Fruit fly (Drosophila melanogaster) whole organism, prepupa: ENCODE measurements around the gene Uev1A.

Experiments used
- CG10669 ChIP-seq: fragments of 200-800 bp; sonication (Bioruptor generic); optimal IDR thresholded peaks from 3 replicates; lab custom pipeline; 2018; ENCODE audit warnings: missing biosample characterization, mild to moderate bottlenecking, missing genetic modification characterization, moderate library complexity
- CG11762 ChIP-seq: fragments of 200-800 bp; sonication (Bioruptor generic); optimal IDR thresholded peaks from 3 replicates; lab custom pipeline; 2016; ENCODE audit warnings: missing biosample characterization, missing genetic modification characterization; ENCODE audit not compliant: insufficient read depth
- CG15336 ChIP-seq: fragments of 200-800 bp; sonication (Bioruptor generic); IDR thresholded peaks from 2 replicates; pipeline ENCODE4 v1.3.6; 2022; ENCODE audit warnings: missing biosample characterization, missing genetic modification characterization
- CG16779 ChIP-seq: fragments of 200-800 bp; sonication (Bioruptor generic); optimal IDR thresholded peaks from 3 replicates; lab custom pipeline; 2017; ENCODE audit warnings: missing biosample characterization, mild to moderate bottlenecking, missing genetic modification characterization
- CG34406 ChIP-seq: fragments of 200-800 bp; sonication (Bioruptor generic); optimal IDR thresholded peaks from 3 replicates; lab custom pipeline; 2016; ENCODE audit warnings: missing biosample characterization, missing genetic modification characterization
- CG4318 ChIP-seq: fragments of 200-800 bp; sonication (Bioruptor generic); optimal IDR thresholded peaks from 3 replicates; lab custom pipeline; 2017; ENCODE audit warnings: missing biosample characterization, mild to moderate bottlenecking, missing genetic modification characterization
- CG6163 ChIP-seq: fragments of 200-800 bp; sonication (Bioruptor generic); IDR thresholded peaks from 3 replicates; pipeline ENCODE4 v1.3.6; 2022; ENCODE audit warnings: missing biosample characterization, missing genetic modification characterization
- CG6276 ChIP-seq: fragments of 200-800 bp; sonication (Bioruptor generic); optimal IDR thresholded peaks from 2 replicates; lab custom pipeline; 2017; ENCODE audit warnings: missing biosample characterization, mild to moderate bottlenecking, missing genetic modification characterization
- CG6854 ChIP-seq: fragments of 200-800 bp; sonication (Bioruptor generic); optimal IDR thresholded peaks from 2 replicates; lab custom pipeline; 2017; ENCODE audit warnings: missing biosample characterization, mild to moderate bottlenecking, missing genetic modification characterization
- CG8119 ChIP-seq: fragments of 200-800 bp; sonication (Bioruptor generic); IDR thresholded peaks from 3 replicates; pipeline ENCODE4 v1.3.6; 2022; ENCODE audit warnings: missing biosample characterization, missing genetic modification characterization
- CG8632 ChIP-seq: fragments of 200-800 bp; sonication (Bioruptor generic); optimal IDR thresholded peaks from 3 replicates; lab custom pipeline; 2016; ENCODE audit warnings: missing biosample characterization, missing genetic modification characterization
- CG9139 ChIP-seq: fragments of 200-800 bp; sonication (Bioruptor generic); optimal IDR thresholded peaks from 3 replicates; lab custom pipeline; 2017; ENCODE audit warnings: missing biosample characterization, mild to moderate bottlenecking, missing genetic modification characterization
- Eip75B ChIP-seq: fragments of 200-800 bp; sonication (Bioruptor generic); optimal IDR thresholded peaks from 3 replicates; lab custom pipeline; 2016; ENCODE audit warnings: missing biosample characterization, missing genetic modification characterization
- Eip78C ChIP-seq: fragments of 200-800 bp; sonication (Bioruptor generic); peaks from one replicate; lab custom pipeline; 2016; ENCODE audit warnings: missing biosample characterization, missing genetic modification characterization
- Ets21C ChIP-seq: fragments of 200-800 bp; sonication (Bioruptor generic); optimal IDR thresholded peaks from 3 replicates; lab custom pipeline; 2016; ENCODE audit warnings: missing biosample characterization, missing genetic modification characterization
- Ets96B ChIP-seq: fragments of 200-800 bp; optimal IDR thresholded peaks from 2 replicates; lab custom pipeline; 2019; ENCODE audit warnings: missing biosample characterization, mild to moderate bottlenecking, missing genetic modification characterization, moderate library complexity
- Gug ChIP-seq: fragments of 200-800 bp; sonication (Bioruptor generic); IDR thresholded peaks from 2 replicates; pipeline ENCODE4 v1.3.6; 2022; ENCODE audit warnings: missing biosample characterization, missing genetic modification characterization
- Hr4 ChIP-seq: fragments of 200-800 bp; sonication (Bioruptor generic); optimal IDR thresholded peaks from 3 replicates; lab custom pipeline; 2016; ENCODE audit warnings: missing biosample characterization, missing genetic modification characterization
- Lpt ChIP-seq: fragments of 200-800 bp; sonication (Bioruptor generic); optimal IDR thresholded peaks from 3 replicates; lab custom pipeline; 2016; ENCODE audit warnings: missing biosample characterization, missing genetic modification characterization
- Sox102F ChIP-seq: fragments of 200-800 bp; sonication (Bioruptor generic); optimal IDR thresholded peaks from 2 replicates; lab custom pipeline; 2016; ENCODE audit warnings: missing biosample characterization, mild to moderate bottlenecking, missing genetic modification characterization
- cyc ChIP-seq: fragments of 200-800 bp; sonication (Bioruptor generic); optimal IDR thresholded peaks from 3 replicates; lab custom pipeline; 2016; ENCODE audit warnings: missing biosample characterization, missing genetic modification characterization
- dac ChIP-seq: fragments of 200-800 bp; sonication (Bioruptor generic); optimal IDR thresholded peaks from 2 replicates; lab custom pipeline; 2017; ENCODE audit warnings: missing biosample characterization, mild to moderate bottlenecking, missing genetic modification characterization
- dsx ChIP-seq: fragments of 200-800 bp; optimal IDR thresholded peaks from 3 replicates; lab custom pipeline; 2019; ENCODE audit warnings: missing biosample characterization, mild to moderate bottlenecking, missing genetic modification characterization, moderate library complexity; ENCODE audit not compliant: poor library complexity, severe bottlenecking
- eg ChIP-seq: fragments of 200-800 bp; sonication (Bioruptor generic); IDR thresholded peaks from 3 replicates; pipeline ENCODE4 v1.3.6; 2022; ENCODE audit warnings: missing biosample characterization, missing genetic modification characterization
- fd85E ChIP-seq: fragments of 200-800 bp; sonication (Bioruptor generic); optimal IDR thresholded peaks from 3 replicates; lab custom pipeline; 2016; ENCODE audit warnings: missing biosample characterization, missing genetic modification characterization
- fkh ChIP-seq: fragments of 200-800 bp; sonication (Bioruptor generic); optimal IDR thresholded peaks from 3 replicates; lab custom pipeline; 2017; ENCODE audit warnings: missing biosample characterization, mild to moderate bottlenecking, missing genetic modification characterization, moderate library complexity
- lz ChIP-seq: fragments of 200-800 bp; sonication (Bioruptor generic); optimal IDR thresholded peaks from 3 replicates; lab custom pipeline; 2016; ENCODE audit warnings: missing biosample characterization, missing genetic modification characterization
- net ChIP-seq: fragments of 200-800 bp; sonication (Bioruptor generic); optimal IDR thresholded peaks from 3 replicates; lab custom pipeline; 2016; ENCODE audit warnings: missing biosample characterization, missing genetic modification characterization
- spab ChIP-seq: fragments of 200-800 bp; sonication (Bioruptor generic); optimal IDR thresholded peaks from 2 replicates; lab custom pipeline; 2017; ENCODE audit warnings: missing biosample characterization, mild to moderate bottlenecking, missing genetic modification characterization, missing genetic modification reagents
- ss ChIP-seq, 2 experiments: fragments of 200-800 bp; sonication (Bioruptor generic); optimal IDR thresholded peaks; 2 replicates in 1 of 2; 3 replicates in 1 of 2; lab custom pipeline; 2017 to 2018; ENCODE audit warnings: mild to moderate bottlenecking in 2 of 2, missing biosample characterization in 2 of 2, missing genetic modification characterization in 2 of 2, moderate library complexity in 1 of 2
- svp ChIP-seq: fragments of 200-800 bp; sonication (Bioruptor generic); peaks from one replicate; lab custom pipeline; 2016; ENCODE audit warnings: missing biosample characterization, missing genetic modification characterization
- vri ChIP-seq: fragments of 200-800 bp; sonication (Bioruptor generic); optimal IDR thresholded peaks from 3 replicates; lab custom pipeline; 2016; ENCODE audit warnings: missing biosample characterization, mild to moderate bottlenecking, missing genetic modification characterization

The Uev1A gene

DNA sequence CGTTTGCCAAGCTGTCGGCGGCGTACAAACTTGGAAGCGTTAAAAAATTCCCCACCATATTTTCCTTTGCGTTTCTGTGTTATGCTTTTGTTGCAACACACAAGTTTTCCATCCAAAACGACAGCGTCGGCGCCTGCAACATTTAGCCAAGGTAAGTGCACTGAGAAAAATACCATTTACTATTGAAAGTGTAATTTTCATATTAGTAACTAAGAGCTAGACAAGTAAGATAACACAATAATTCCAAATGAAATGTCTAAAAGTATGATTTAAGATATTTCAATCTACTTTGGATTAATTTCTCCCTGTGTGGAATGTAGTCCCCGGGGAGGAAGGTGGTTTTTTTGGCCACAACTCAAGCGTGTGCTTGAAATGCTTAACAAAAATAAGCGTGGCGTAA is 19.7 kb upstream of the Uev1A start (continued):
- no peak for TF ChIP-seq ss (GFP tag; optimal IDR thresholded peaks at IDR 0.05; lab: Kevin White, UChicago)
- TF ChIP-seq Eip78C, result peak; percentile 76
- TF ChIP-seq spab (GFP tag; lab: Kevin White, UChicago), result no peak
- TF ChIP-seq cyc (GFP tag; lab: Kevin White, UChicago), result no peak
- TF ChIP-seq CG11762 (GFP tag; lab: Kevin White, UChicago), result no peak
- no peak for TF ChIP-seq CG9139
- peak; percentile 80 for TF ChIP-seq eg (GFP tag; lab: Robert Waterston, UW)
- TF ChIP-seq CG8632 (GFP tag; lab: Kevin White, UChicago), result no peak
- TF ChIP-seq lz, result no peak
- no peak for TF ChIP-seq CG10669 (GFP tag; lab: Kevin White, UChicago)
- TF ChIP-seq Eip75B (GFP tag; lab: Kevin White, UChicago), result no peak
- TF ChIP-seq CG16779 (tag; lab: Kevin White, UChicago), result no peak
- no peak for TF ChIP-seq fkh (GFP tag; lab: Kevin White, UChicago)
- TF ChIP-seq CG6163 (GFP tag; lab: Robert Waterston, UW), result 0 out of 3 replicates have a peak, but pooled peaks have one; percentile 46
- TF ChIP-seq Lpt (GFP tag; lab: Kevin White, UChicago), result peak; percentile 28
- TF ChIP-seq Ets96B (tag; lab: Kevin White, UChicago), result no peak
- TF ChIP-seq CG15336 (GFP tag; lab: Robert Waterston, UW), result no peak; the same call in 1 of the 2 replicates
- no peak for TF ChIP-seq vri (GFP tag; lab: Kevin White, UChicago)
- TF ChIP-seq svp (GFP tag; lab: Kevin White, UChicago), result peak; percentile 50

DNA sequence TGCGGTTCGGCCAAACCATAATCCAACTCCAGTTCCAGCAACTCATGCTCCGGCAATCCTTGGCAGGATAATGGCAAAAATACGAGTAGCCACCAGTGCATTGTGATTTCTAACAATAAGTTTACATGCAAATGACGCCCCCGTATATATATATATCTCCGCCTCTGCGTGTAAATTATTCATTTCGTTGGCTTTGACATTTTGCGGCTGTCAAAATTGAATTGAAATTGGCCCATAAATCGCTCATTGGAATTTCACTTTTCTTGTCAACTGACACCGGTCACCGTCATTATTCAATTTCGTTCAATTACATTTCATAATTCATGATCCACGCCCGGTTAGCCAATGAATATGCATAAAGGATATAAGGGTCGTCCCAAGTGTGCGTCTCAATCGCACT is 16.7 kb upstream of the Uev1A start, which contains the start of gene Ir64a:
Ir64a (minus strand) TSS at position 101 of the 400 bp plus-strand sequence.
- TF ChIP-seq CG8119 (GFP tag; lab: Robert Waterston, UW) (no peak), CG16779 (tag; lab: Kevin White, UChicago) (no peak), dac (GFP tag; lab: Kevin White, UChicago) (no peak), CG4318 (GFP tag; lab: Kevin White, UChicago) (no peak), CG11762 (GFP tag; lab: Kevin White, UChicago) (no peak), net (GFP tag; lab: Kevin White, UChicago) (no peak), CG6854 (no peak), Gug (no peak), dsx (no peak)

DNA sequence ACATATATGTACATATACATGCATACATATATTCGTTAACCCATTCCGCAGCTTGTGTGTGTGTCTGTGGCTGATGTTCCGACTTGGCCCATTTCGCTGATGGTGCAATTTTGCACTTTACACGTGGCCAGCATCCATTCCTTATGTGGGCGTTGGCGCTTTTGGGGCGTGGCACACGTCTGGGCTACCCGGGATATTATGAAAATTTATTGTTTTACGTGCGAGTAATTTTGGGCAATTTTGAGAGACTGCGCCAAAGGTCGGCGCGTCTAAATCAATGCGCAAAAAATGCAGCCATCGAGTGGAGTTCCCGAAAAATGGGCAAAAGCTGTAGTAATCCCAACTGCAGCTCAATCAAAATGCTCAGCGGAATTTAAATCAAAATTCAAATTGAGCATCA is 6.0 kb upstream of the Uev1A start:
- TF ChIP-seq Ets21C (GFP tag; lab: Kevin White, UChicago) (no peak), Hr4 (GFP tag; lab: Kevin White, UChicago) (no peak), Gug (no peak), CG6854 (no peak), CG34406 (no peak), svp (GFP tag; lab: Kevin White, UChicago) (no peak), CG6276 (no peak), ss (GFP tag; optimal IDR thresholded peaks at IDR 0.05; lab: Kevin White, UChicago) (no peak), CG10669 (GFP tag; lab: Kevin White, UChicago) (no peak), lz (no peak), fd85E (GFP tag; lab: Kevin White, UChicago) (no peak), dac (GFP tag; lab: Kevin White, UChicago) (no peak)

DNA sequence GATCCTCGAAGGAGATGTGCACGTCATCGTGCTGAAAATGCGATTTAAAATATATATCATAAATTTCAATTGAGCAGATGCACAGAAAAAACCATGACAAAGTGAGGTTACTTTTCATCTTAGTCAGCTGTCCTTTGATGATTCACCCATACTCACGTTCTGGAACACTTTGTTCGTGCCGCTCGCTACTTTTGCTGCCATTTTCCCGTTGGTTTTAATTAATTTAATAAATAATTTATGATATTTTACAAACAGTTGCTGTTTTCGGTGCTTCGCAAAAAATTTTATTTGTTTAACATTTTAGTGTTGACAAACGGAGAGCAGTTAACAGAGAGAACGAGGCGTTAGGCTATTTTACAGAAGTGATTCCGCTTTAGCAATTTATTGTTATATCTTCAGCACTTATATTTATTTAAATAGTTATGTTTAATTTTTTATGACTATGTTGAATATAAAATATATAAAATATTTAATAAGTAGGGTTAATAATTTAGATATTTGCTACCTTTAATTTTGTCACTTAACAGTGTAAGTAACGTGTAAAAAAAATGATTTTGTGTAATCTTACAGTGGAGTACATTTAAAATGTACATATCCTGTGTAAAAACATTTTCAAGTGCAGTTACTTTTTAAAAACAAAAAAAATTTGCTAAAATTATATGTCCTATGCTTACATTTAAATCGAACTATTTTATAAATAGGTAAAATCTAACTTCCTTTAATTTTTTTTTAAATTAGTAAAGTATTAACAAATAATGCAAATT is 1.9 kb upstream of the Uev1A start, which contains the start of gene Pfdn4:
Pfdn4 (minus strand) TSS at position 265 of the 764 bp plus-strand sequence.
- TF ChIP-seq Eip78C (peak; percentile 34), svp (GFP tag; lab: Kevin White, UChicago) (peak; percentile 39), ss (GFP tag; optimal IDR thresholded peaks at IDR 0.05; lab: Kevin White, UChicago) (no peak), Sox102F (GFP tag; lab: Kevin White, UChicago) (no peak)
